Worm (Caenorhabditis elegans): ENCODE data around the gene Y39D8A.1.

DNA sequence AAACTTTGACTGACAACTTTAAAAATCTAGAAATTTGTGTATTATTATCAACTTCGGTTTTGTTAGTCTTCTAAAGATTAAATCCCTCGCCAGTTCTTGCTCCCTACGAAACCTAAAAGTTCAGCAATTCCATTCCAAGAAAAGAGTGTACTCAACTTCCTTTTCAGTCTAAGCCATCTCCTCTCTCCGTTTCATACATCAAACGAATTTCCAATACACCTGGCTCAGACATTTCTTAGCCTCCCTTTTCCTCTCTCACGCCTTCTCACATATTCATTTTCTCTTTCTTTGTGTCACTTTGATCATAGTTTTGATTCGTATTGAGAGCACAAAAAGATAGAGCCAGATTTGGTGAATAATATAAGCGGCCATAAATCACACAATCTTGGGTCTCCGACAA lies 22.2 kb upstream of the Y39D8A.1 start, which contains the start of gene nhr-253:
- TF ChIP-seq nhr-76 (tag; optimal IDR thresholded peaks at IDR 0.05) = no peak
- no peak for TF ChIP-seq nhr-28 (tag; optimal IDR thresholded peaks at IDR 0.05)
- TF ChIP-seq unc-62 (GFP tag; optimal IDR thresholded peaks at IDR 0.05) = no peak
- TF ChIP-seq mep-1 (tag; optimal IDR thresholded peaks at IDR 0.05) = no peak
